Worm (Caenorhabditis elegans) whole organism, L1 larva: ENCODE results near the gene H35N09.1.

Source experiments
- C04F5.9 ChIP-seq: sonication (generic microtip); optimal IDR thresholded peaks from 2 replicates; lab custom pipeline; 2016; ENCODE audit warnings: missing genetic modification characterization, missing compliant biosample characterization
- C16A3.4 ChIP-seq: fragments of 150-350 bp; optimal IDR thresholded peaks from 2 replicates; lab custom pipeline; 2014; ENCODE audit warnings: missing biosample characterization, missing genetic modification characterization
- aha-1 ChIP-seq: fragments of 150-350 bp; optimal IDR thresholded peaks from 2 replicates; lab custom pipeline; 2014; ENCODE audit warnings: missing biosample characterization, missing genetic modification characterization
- blmp-1 ChIP-seq: fragments of 150-350 bp; optimal IDR thresholded peaks from 2 replicates; lab custom pipeline; 2014; ENCODE audit warnings: missing biosample characterization, missing genetic modification characterization
- ceh-63 ChIP-seq: fragments of 200-800 bp; sonication (Bioruptor generic); optimal IDR thresholded peaks from 2 replicates; lab custom pipeline; 2018; ENCODE audit warnings: mild to moderate bottlenecking, missing genetic modification characterization, missing compliant biosample characterization
- ceh-90 ChIP-seq: sonication (generic microtip); optimal IDR thresholded peaks from 2 replicates; lab custom pipeline; 2016; ENCODE audit warnings: missing genetic modification characterization, missing compliant biosample characterization
- dpl-1 ChIP-seq, 3 experiments: fragments of 150-350 bp in 2 of 3; sonication (generic microtip) in 1 of 3; optimal IDR thresholded peaks; 2 replicates each; lab custom pipeline; 2014 to 2017; ENCODE audit warnings: missing biosample characterization in 3 of 3, missing genetic modification characterization in 3 of 3, missing genetic modification reagents in 3 of 3
- efl-1 ChIP-seq, 4 experiments: fragments of 150-350 bp; optimal IDR thresholded peaks in 3 of 4; peaks in 1 of 4; 1 replicate in 1 of 4; 2 replicates in 3 of 4; lab custom pipeline; 2014; ENCODE audit warnings: missing biosample characterization in 2 of 4, missing genetic modification characterization in 2 of 4, missing genetic modification reagents in 2 of 4
- egl-13 ChIP-seq: sonication (generic microtip); optimal IDR thresholded peaks from 2 replicates; lab custom pipeline; 2016; ENCODE audit warnings: missing genotype, missing genetic modification reagents, missing genetic modification characterization, missing compliant biosample characterization
- egl-27 ChIP-seq, 2 experiments: fragments of 150-350 bp in 1 of 2; sonication (generic microtip); optimal IDR thresholded peaks; 3 replicates each; lab custom pipeline; 2017 to 2018; ENCODE audit warnings: missing biosample characterization in 2 of 2, missing genetic modification characterization in 2 of 2, missing genetic modification reagents in 2 of 2
- elt-2 ChIP-seq: sonication (generic microtip); optimal IDR thresholded peaks from 2 replicates; lab custom pipeline; 2016; ENCODE audit warnings: missing genetic modification characterization, mild to moderate bottlenecking, inconsistent platforms, missing compliant biosample characterization, missing genetic modification reagents
- elt-3 ChIP-seq, 6 experiments: fragments of 150-350 bp in 1 of 6; sonication (generic microtip); optimal IDR thresholded peaks; 2 replicates each; lab custom pipeline; 2017 to 2018; ENCODE audit warnings: missing biosample characterization in 6 of 6, missing genetic modification characterization in 6 of 6, inconsistent platforms in 1 of 6
- fkh-8 ChIP-seq: sonication (generic microtip); optimal IDR thresholded peaks from 2 replicates; lab custom pipeline; 2016; ENCODE audit warnings: mild to moderate bottlenecking, missing genetic modification characterization, missing compliant biosample characterization
- hlh-17 ChIP-seq: fragments of 200-800 bp; sonication (Bioruptor generic); optimal IDR thresholded peaks from 2 replicates; lab custom pipeline; 2018; ENCODE audit warnings: missing genetic modification characterization, mild to moderate bottlenecking, missing compliant biosample characterization, moderate library complexity, borderline replicate concordance
- hpl-2 ChIP-seq: fragments of 150-350 bp; optimal IDR thresholded peaks from 2 replicates; lab custom pipeline; 2014; ENCODE audit warnings: missing biosample characterization, missing genetic modification reagents, missing genetic modification characterization
- irx-1 ChIP-seq: sonication (generic microtip); optimal IDR thresholded peaks from 2 replicates; lab custom pipeline; 2016; ENCODE audit warnings: missing genetic modification characterization, missing compliant biosample characterization
- lin-14 ChIP-seq: fragments of 200-800 bp; sonication (Bioruptor generic); optimal IDR thresholded peaks from 2 replicates; lab custom pipeline; 2018; ENCODE audit warnings: mild to moderate bottlenecking, missing genetic modification characterization, moderate library complexity, missing compliant biosample characterization
- lin-15B ChIP-seq: fragments of 150-350 bp; sonication (generic microtip); optimal IDR thresholded peaks from 3 replicates; lab custom pipeline; 2014; ENCODE audit warnings: missing biosample characterization, missing genetic modification characterization
- lin-35 ChIP-seq, 2 experiments: fragments of 150-350 bp; optimal IDR thresholded peaks; 2 replicates each; lab custom pipeline; 2014; ENCODE audit warnings: missing biosample characterization in 2 of 2, missing genetic modification characterization in 2 of 2, missing genetic modification reagents in 2 of 2
- lin-39 ChIP-seq: fragments of 150-350 bp; optimal IDR thresholded peaks from 2 replicates; lab custom pipeline; 2014; ENCODE audit warnings: missing biosample characterization, missing genetic modification reagents, missing genetic modification characterization
- lir-3 ChIP-seq: sonication (generic microtip); optimal IDR thresholded peaks from 2 replicates; lab custom pipeline; 2016; ENCODE audit warnings: mild to moderate bottlenecking, missing genetic modification characterization, moderate library complexity, missing compliant biosample characterization; ENCODE audit not compliant: poor library complexity
- lsy-2 ChIP-seq, 2 experiments: fragments of 150-350 bp; optimal IDR thresholded peaks; 2 replicates each; lab custom pipeline; 2014; ENCODE audit warnings: missing biosample characterization in 2 of 2, missing genetic modification characterization in 2 of 2
- mab-9 ChIP-seq: fragments of 200-800 bp; sonication (Bioruptor generic); IDR thresholded peaks from 2 replicates; pipeline ENCODE4 v1.3.6; 2022; ENCODE audit warnings: missing genetic modification reagents, missing genetic modification characterization, missing compliant biosample characterization
- mep-1 ChIP-seq: fragments of 150-350 bp; optimal IDR thresholded peaks from 2 replicates; lab custom pipeline; 2014; ENCODE audit warnings: missing biosample characterization, missing genetic modification characterization
- nhr-11 ChIP-seq: fragments of 150-350 bp; optimal IDR thresholded peaks from 2 replicates; lab custom pipeline; 2014; ENCODE audit warnings: missing biosample characterization, missing genetic modification characterization
- nhr-20 ChIP-seq: sonication (generic microtip); optimal IDR thresholded peaks from 2 replicates; lab custom pipeline; 2016; ENCODE audit warnings: mild to moderate bottlenecking, missing genetic modification characterization, missing compliant biosample characterization
- nhr-71 ChIP-seq: sonication (generic microtip); optimal IDR thresholded peaks from 2 replicates; lab custom pipeline; 2016; ENCODE audit warnings: mild to moderate bottlenecking, missing genetic modification characterization, moderate library complexity, missing compliant biosample characterization
- nhr-84 ChIP-seq: sonication (generic microtip); optimal IDR thresholded peaks from 2 replicates; lab custom pipeline; 2017; ENCODE audit warnings: missing biosample characterization, missing genetic modification characterization
- nhr-85 ChIP-seq: sonication (generic microtip); peaks from one replicate; lab custom pipeline; 2016; ENCODE audit warnings: missing genetic modification characterization, inconsistent platforms, missing compliant biosample characterization
- pax-3 ChIP-seq: fragments of 200-800 bp; sonication (Bioruptor generic); optimal IDR thresholded peaks from 2 replicates; lab custom pipeline; 2018; ENCODE audit warnings: mild to moderate bottlenecking, missing genetic modification characterization, moderate library complexity, missing compliant biosample characterization
- rnt-1 ChIP-seq: sonication (generic microtip); optimal IDR thresholded peaks from 2 replicates; lab custom pipeline; 2016; ENCODE audit warnings: mild to moderate bottlenecking, missing genetic modification characterization, moderate library complexity, missing compliant biosample characterization
- snu-23 ChIP-seq: sonication (generic microtip); optimal IDR thresholded peaks from 2 replicates; lab custom pipeline; 2016; ENCODE audit warnings: missing genetic modification characterization, missing compliant biosample characterization
- tbx-2 ChIP-seq: sonication (generic microtip); optimal IDR thresholded peaks from 2 replicates; lab custom pipeline; 2016; ENCODE audit warnings: missing genetic modification characterization, missing compliant biosample characterization
- tlp-1 ChIP-seq: fragments of 150-350 bp; optimal IDR thresholded peaks from 2 replicates; lab custom pipeline; 2014; ENCODE audit warnings: missing biosample characterization, missing genetic modification characterization
- unc-86 ChIP-seq: sonication (generic microtip); optimal IDR thresholded peaks from 2 replicates; lab custom pipeline; 2016; ENCODE audit warnings: missing genetic modification characterization, missing compliant biosample characterization
- vab-15 ChIP-seq: sonication (generic microtip); optimal IDR thresholded peaks from 2 replicates; lab custom pipeline; 2017; ENCODE audit warnings: missing genotype, mild to moderate bottlenecking, missing genetic modification characterization, missing compliant biosample characterization
- zag-1 ChIP-seq: fragments of 150-350 bp; optimal IDR thresholded peaks from 2 replicates; lab custom pipeline; 2014; ENCODE audit warnings: missing biosample characterization, missing genetic modification characterization
- ztf-4 ChIP-seq: fragments of 150-350 bp; optimal IDR thresholded peaks from 2 replicates; lab custom pipeline; 2014; ENCODE audit warnings: missing biosample characterization, missing genetic modification characterization

H35N09.1 gene

ce11 chrX:8566521-8567032, 38.6 kb upstream of the H35N09.1 start (continued):
- TF ChIP-seq nhr-71 (peak; percentile 54), egl-27 (tag; optimal IDR thresholded peaks at IDR 0.05; lab: Kevin White, UChicago) (no peak), vab-15 (tag; lab: Kevin White, UChicago) (no peak), tlp-1 (tag; lab: Kevin White, UChicago) (no peak), egl-13 (tag; lab: Kevin White, UChicago) (no peak), dpl-1 (GFP tag; optimal IDR thresholded peaks at IDR 0.05; lab: Kevin White, UChicago) (no peak), ztf-4 (tag; lab: Kevin White, UChicago) (no peak), nhr-84 (no peak), mab-9 (GFP tag; lab: Robert Waterston, UW) (no peak), snu-23 (no peak), lin-39 (tag; lab: Kevin White, UChicago) (no peak), irx-1 (tag; lab: Kevin White, UChicago) (no peak), elt-3 (tag; optimal IDR thresholded peaks at IDR 0.05; lab: Kevin White, UChicago) (no peak), elt-2 (tag; lab: Kevin White, UChicago) (no peak), nhr-85 (peak; percentile 13), rnt-1 (tag; lab: Kevin White, UChicago) (no peak), lin-35 (GFP tag; optimal IDR thresholded peaks at IDR 0.05; lab: Kevin White, UChicago) (no peak), hpl-2 (no peak), pax-3 (tag; lab: Kevin White, UChicago) (no peak), zag-1 (no peak), lin-15B (no peak), nhr-11 (peak; percentile 42)

DNA sequence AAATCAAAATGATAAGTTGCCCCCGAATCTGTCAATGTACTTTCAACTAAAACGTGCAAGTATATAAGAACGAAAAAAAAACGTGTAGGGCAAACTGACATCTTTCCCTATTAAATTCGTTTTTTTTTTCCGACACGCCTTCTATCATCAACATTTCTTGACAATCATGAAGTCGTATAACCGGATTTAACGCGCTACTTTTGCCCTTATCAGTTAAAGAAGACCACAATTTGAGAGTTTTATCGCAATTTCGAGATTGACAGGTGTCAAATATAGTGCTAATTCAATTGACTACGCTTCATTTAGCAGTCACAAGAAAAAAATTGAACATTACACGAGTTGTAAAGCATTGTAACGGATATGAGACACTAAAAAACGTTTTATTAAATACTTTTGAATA, 38.0 kb upstream of the H35N09.1 start:
- TF ChIP-seq elt-3 (tag; optimal IDR thresholded peaks at IDR 0.05; lab: Kevin White, UChicago) = peak in 3 of 6 experiments; percentile 2 to 12 (median 10)
- no peak for TF ChIP-seq aha-1 (tag; lab: Kevin White, UChicago)
- TF ChIP-seq nhr-20 (tag; lab: Kevin White, UChicago) = no peak
- no peak for TF ChIP-seq dpl-1 (GFP tag; optimal IDR thresholded peaks at IDR 0.05; lab: Kevin White, UChicago)
- TF ChIP-seq C04F5.9 (tag; lab: Kevin White, UChicago) = no peak
- TF ChIP-seq nhr-85 = peak; percentile 40
- no peak for TF ChIP-seq hlh-17
- no peak for TF ChIP-seq ceh-90
- TF ChIP-seq fkh-8 = no peak
- TF ChIP-seq blmp-1 (tag; lab: Kevin White, UChicago) = peak; percentile 32
- TF ChIP-seq lin-35 (GFP tag; optimal IDR thresholded peaks at IDR 0.05; lab: Kevin White, UChicago) = no peak
- TF ChIP-seq lin-14 (GFP tag; lab: Kevin White, UChicago) = peak; percentile 24
- no peak for TF ChIP-seq mep-1
- no peak for TF ChIP-seq C16A3.4 (tag; lab: Kevin White, UChicago)
- no peak for TF ChIP-seq lsy-2 (tag; optimal IDR thresholded peaks at IDR 0.05; lab: Kevin White, UChicago)
- no peak for TF ChIP-seq unc-86 (tag; lab: Kevin White, UChicago)
- TF ChIP-seq egl-13 (tag; lab: Kevin White, UChicago) = no peak
- TF ChIP-seq lir-3 = no peak
- TF ChIP-seq ceh-63 (GFP tag; lab: Kevin White, UChicago) = no peak
- TF ChIP-seq vab-15 (tag; lab: Kevin White, UChicago) = no peak
- TF ChIP-seq tbx-2 = no peak

DNA sequence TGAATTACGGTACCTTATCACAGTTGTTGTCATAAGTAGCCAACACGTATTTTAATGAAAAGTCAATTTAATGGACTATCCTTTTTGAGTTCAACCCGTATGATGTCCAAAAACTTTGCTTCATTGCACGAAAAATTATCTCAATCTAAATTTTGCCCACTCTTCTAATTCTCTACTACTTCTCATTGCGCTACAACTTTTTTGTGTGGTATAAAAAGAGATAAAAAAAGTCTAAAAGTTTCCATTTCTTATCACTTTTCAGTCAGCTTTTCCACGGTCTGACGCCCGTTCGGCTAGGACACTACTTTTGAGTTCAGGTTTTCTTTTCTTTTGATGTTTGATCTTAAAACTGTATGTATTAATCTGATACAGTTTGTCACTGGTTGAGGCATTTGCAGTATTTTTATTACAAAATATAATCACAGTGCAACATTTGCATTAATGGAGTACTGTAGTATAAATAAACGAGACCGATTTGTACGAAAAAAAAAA, 37.3 kb upstream of the H35N09.1 start:
- TF ChIP-seq efl-1 (optimal IDR thresholded peaks at IDR 0.05; lab: Kevin White, UChicago) = no peak
- peak in 1 of 2 experiments; percentile 55 for TF ChIP-seq efl-1 (GFP tag; optimal IDR thresholded peaks at IDR 0.05 in 1 of 2; lab: Kevin White, UChicago)
- TF ChIP-seq ztf-4 (tag; lab: Kevin White, UChicago) = no peak
